Worm (Caenorhabditis elegans) whole organism, L3 larva: Measurements from ENCODE around the gene C07E3.8.

ENCODE experiments used
- ceh-9 ChIP-seq: sonication (generic microtip); optimal IDR thresholded peaks from 2 replicates; lab custom pipeline; 2018; ENCODE audit warnings: missing biosample characterization, missing genetic modification characterization
- jun-1 ChIP-seq: fragments of 150-350 bp; optimal IDR thresholded peaks from 2 replicates; lab custom pipeline; 2014; ENCODE audit warnings: missing biosample characterization, missing genetic modification reagents, missing genetic modification characterization
- mdl-1 ChIP-seq: fragments of 150-350 bp; optimal IDR thresholded peaks from 2 replicates; lab custom pipeline; 2014; ENCODE audit warnings: missing biosample characterization, missing genetic modification characterization
- nhr-23 ChIP-seq: fragments of 150-350 bp; optimal IDR thresholded peaks from 2 replicates; lab custom pipeline; 2014; ENCODE audit warnings: missing biosample characterization, missing genetic modification reagents, missing genetic modification characterization
- nhr-28 ChIP-seq: fragments of 150-350 bp; optimal IDR thresholded peaks from 2 replicates; lab custom pipeline; 2014; ENCODE audit warnings: missing biosample characterization, missing genetic modification characterization
- nhr-76 ChIP-seq: fragments of 150-350 bp; sonication (generic microtip); optimal IDR thresholded peaks from 5 replicates; lab custom pipeline; 2014; ENCODE audit warnings: missing biosample characterization, missing genetic modification characterization
- pha-4 ChIP-seq: fragments of 150-350 bp; optimal IDR thresholded peaks from 2 replicates; lab custom pipeline; 2014; ENCODE audit warnings: missing biosample characterization, missing genetic modification reagents, missing genetic modification characterization
- unc-39 ChIP-seq: sonication (generic microtip); optimal IDR thresholded peaks from 4 replicates; lab custom pipeline; 2017; ENCODE audit warnings: missing biosample characterization, missing genetic modification characterization
- unc-62 ChIP-seq: fragments of 150-350 bp; sonication (generic microtip); optimal IDR thresholded peaks from 4 replicates; lab custom pipeline; 2014; ENCODE audit warnings: missing biosample characterization, missing genetic modification reagents, missing genetic modification characterization

DNA sequence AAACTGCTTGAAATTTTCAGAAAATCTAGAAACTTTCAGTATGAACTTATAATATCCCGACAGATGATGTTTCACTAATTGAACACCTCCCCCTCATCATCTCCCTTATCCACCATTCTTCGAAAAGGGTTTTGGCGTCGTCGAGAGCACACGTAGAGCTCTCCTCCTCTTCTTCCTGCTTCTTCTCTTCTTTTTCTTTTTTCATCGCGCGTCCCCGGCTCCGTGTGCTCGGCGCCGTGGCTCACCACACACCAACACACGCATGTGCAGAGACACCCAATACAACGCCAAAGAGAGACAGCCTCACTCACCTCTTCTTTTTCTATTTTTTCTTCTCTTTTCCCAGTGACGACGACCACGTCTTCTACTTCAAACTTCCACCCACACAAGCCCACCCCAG lies 27.5 kb downstream of the C07E3.8 start:
- TF ChIP-seq unc-39 (tag; lab: Kevin White, UChicago) (no peak), pha-4 (tag; lab: Kevin White, UChicago) (no peak), nhr-23 (no peak), nhr-28 (tag; lab: Kevin White, UChicago) (no peak), jun-1 (no peak), unc-62 (GFP tag; lab: Kevin White, UChicago) (no peak), nhr-76 (tag; lab: Kevin White, UChicago) (no peak), ceh-9 (tag; lab: Kevin White, UChicago) (no peak), mdl-1 (tag; lab: Kevin White, UChicago) (no peak)
